Worm (Caenorhabditis elegans): ENCODE results near the gene F37H8.6.

Gene F37H8.6

ce11 chrII:11127364-11127763 lies 49.9 kb downstream of the F37H8.6 start, which contains the start of gene F40F8.1:
TSS of gene F40F8.1 (plus strand) at chrII:11127664.
- TF ChIP-seq ref-1 (GFP tag; conservative IDR thresholded peaks at IDR 0.05) = no peak
- TF ChIP-seq T22C8.4 (GFP tag; IDR thresholded peaks at IDR 0.05) = no peak
- no peak for TF ChIP-seq cog-1 (tag; optimal IDR thresholded peaks at IDR 0.05)
- no peak for TF ChIP-seq med-1 (GFP tag; optimal IDR thresholded peaks at IDR 0.05; ENCODE audit: insufficient read depth)
- TF ChIP-seq ztf-29 (GFP tag; IDR thresholded peaks at IDR 0.05) = no peak
- no peak for TF ChIP-seq klf-2 (GFP tag; conservative IDR thresholded peaks at IDR 0.05)
- no peak for TF ChIP-seq flt-1 (GFP tag; IDR thresholded peaks at IDR 0.05)
- TF ChIP-seq tab-1 (GFP tag; IDR thresholded peaks at IDR 0.05) = no peak
- TF ChIP-seq ztf-23 (GFP tag; IDR thresholded peaks at IDR 0.05) = no peak

ce11 chrII:11126312-11127000 lies 50.8 kb downstream of the F37H8.6 start, which contains the start of the genes rps-9 and lsm-1:
TSS of gene rps-9 (minus strand) at chrII:11126362.
TSS of gene lsm-1 (plus strand) at chrII:11126950.
- no peak for TF ChIP-seq ztf-23 (GFP tag; IDR thresholded peaks at IDR 0.05)
- TF ChIP-seq med-1 (GFP tag; optimal IDR thresholded peaks at IDR 0.05; ENCODE audit: insufficient read depth) = no peak
- no peak for TF ChIP-seq ztf-29 (GFP tag; IDR thresholded peaks at IDR 0.05)
- TF ChIP-seq tab-1 (GFP tag; IDR thresholded peaks at IDR 0.05) = no peak
- no peak for TF ChIP-seq ref-1 (GFP tag; conservative IDR thresholded peaks at IDR 0.05)
- no peak for TF ChIP-seq cog-1 (tag; optimal IDR thresholded peaks at IDR 0.05)
- TF ChIP-seq flt-1 (GFP tag; IDR thresholded peaks at IDR 0.05) = peak; percentile 46; the same call in 1 of the 2 replicates

All from whole organism, midembryonic.